Worm (Caenorhabditis elegans): ENCODE measurements around the gene nspg-11.
"Not testable (repeated sequence)": the region's sequence is repeated elsewhere in the genome, so short reads cannot be mapped to it uniquely, and the experiment has no call there.

ce11 chrIV:9293825-9294224, 30.1 kb downstream of the nspg-11 start, which contains the start of gene nhr-264:
- TF ChIP-seq unc-62 (GFP tag; optimal IDR thresholded peaks at IDR 0.05); tbx-2 (tag; optimal IDR thresholded peaks at IDR 0.05): not testable (repeated sequence)
